Worm (Caenorhabditis elegans) whole organism, L4 larva: ENCODE measurements around the gene cyp-37B1.

Experiments
- F49E8.2 ChIP-seq: sonication (generic microtip); optimal IDR thresholded peaks from 2 replicates; lab custom pipeline; 2016; ENCODE audit warnings: missing compliant biosample characterization, mild to moderate bottlenecking, missing genetic modification characterization, borderline replicate concordance
- R02D3.7 ChIP-seq: fragments of 150-350 bp; sonication (generic microtip); optimal IDR thresholded peaks from 3 replicates; lab custom pipeline; 2014; ENCODE audit warnings: missing biosample characterization, missing genetic modification characterization
- Y48G9A.11 ChIP-seq: fragments of 200-800 bp; sonication (Bioruptor generic); IDR thresholded peaks from 2 replicates; pipeline ENCODE4 v1.3.6; 2022; ENCODE audit warnings: missing genetic modification reagents, missing genetic modification characterization, missing compliant biosample characterization
- Y75B8A.6 ChIP-seq: fragments of 200-800 bp; sonication (Bioruptor generic); IDR thresholded peaks from 2 replicates; pipeline ENCODE4 v1.3.6; 2022; ENCODE audit warnings: missing genetic modification reagents, missing genetic modification characterization, missing compliant biosample characterization
- ZK546.5 ChIP-seq, 2 experiments: sonication (generic microtip); optimal IDR thresholded peaks; 2 replicates each; lab custom pipeline; 2017; ENCODE audit warnings: missing biosample characterization in 2 of 2, missing genetic modification characterization in 2 of 2
- ceh-20 ChIP-seq: fragments of 200-800 bp; sonication (Bioruptor generic); IDR thresholded peaks from 2 replicates; pipeline ENCODE4 v1.3.6; 2022; ENCODE audit warnings: missing genetic modification reagents, missing genetic modification characterization, missing compliant biosample characterization
- ceh-32 ChIP-seq: sonication (generic microtip); optimal IDR thresholded peaks from 2 replicates; lab custom pipeline; 2016; ENCODE audit warnings: mild to moderate bottlenecking, missing genetic modification characterization, missing compliant biosample characterization; ENCODE audit not compliant: poor library complexity
- ces-1 ChIP-seq: fragments of 150-350 bp; sonication (generic microtip); optimal IDR thresholded peaks from 4 replicates; lab custom pipeline; 2014; ENCODE audit warnings: missing biosample characterization, missing genetic modification reagents, missing genetic modification characterization
- cey-2 ChIP-seq: sonication (generic microtip); optimal IDR thresholded peaks from 3 replicates; lab custom pipeline; 2017; ENCODE audit warnings: missing genetic modification characterization, mild to moderate bottlenecking, missing compliant biosample characterization, antibody characterized with exemption, borderline replicate concordance; ENCODE audit not compliant: insufficient read depth
- daf-12 ChIP-seq: fragments of 150-350 bp; optimal IDR thresholded peaks from 2 replicates; lab custom pipeline; 2014; ENCODE audit warnings: missing biosample characterization, missing genetic modification reagents, missing genetic modification characterization
- daf-16 ChIP-seq, 3 experiments: sonication (generic microtip); optimal IDR thresholded peaks; 2 replicates each; lab custom pipeline; 2016 to 2017; ENCODE audit warnings: missing genetic modification characterization in 3 of 3, missing genetic modification reagents in 3 of 3, mild to moderate bottlenecking in 2 of 3, missing compliant biosample characterization in 2 of 3, missing biosample characterization in 1 of 3, moderate library complexity in 1 of 3
- daf-19 ChIP-seq: fragments of 200-800 bp; sonication (Bioruptor generic); conservative IDR thresholded peaks from 2 replicates; pipeline ENCODE4 v1.3.6; 2022; ENCODE audit warnings: missing genetic modification characterization, missing compliant biosample characterization
- daf-8 ChIP-seq: fragments of 200-800 bp; sonication (Bioruptor generic); IDR thresholded peaks from 2 replicates; pipeline ENCODE4 v1.3.6; 2022; ENCODE audit warnings: missing genetic modification characterization, missing compliant biosample characterization
- dmd-8 ChIP-seq: fragments of 200-800 bp; sonication (Bioruptor generic); IDR thresholded peaks from 2 replicates; pipeline ENCODE4 v1.3.6; 2022; ENCODE audit warnings: missing genetic modification characterization, missing compliant biosample characterization
- dmd-9 ChIP-seq: fragments of 200-800 bp; sonication (Bioruptor generic); IDR thresholded peaks from 2 replicates; pipeline ENCODE4 v1.3.6; 2022; ENCODE audit warnings: missing genetic modification reagents, missing genetic modification characterization, missing compliant biosample characterization
- fos-1 ChIP-seq: fragments of 150-350 bp; optimal IDR thresholded peaks from 2 replicates; lab custom pipeline; 2014; ENCODE audit warnings: missing biosample characterization, missing genetic modification characterization
- hif-1 ChIP-seq, 2 experiments: sonication (generic microtip); optimal IDR thresholded peaks; 2 replicates each; lab custom pipeline; 2016 to 2017; ENCODE audit warnings: missing compliant biosample characterization in 2 of 2, missing genetic modification characterization in 2 of 2, missing genetic modification reagents in 2 of 2, missing genotype in 2 of 2, mild to moderate bottlenecking in 1 of 2
- hlh-30 ChIP-seq: sonication (generic microtip); optimal IDR thresholded peaks from 2 replicates; lab custom pipeline; 2017; ENCODE audit warnings: antibody characterized with exemption, mild to moderate bottlenecking, missing genetic modification characterization, missing compliant biosample characterization; ENCODE audit not compliant: insufficient read depth
- lim-7 ChIP-seq: fragments of 200-800 bp; sonication (Bioruptor generic); IDR thresholded peaks from 2 replicates; pipeline ENCODE4 v1.3.6; 2022; ENCODE audit warnings: missing genetic modification characterization, missing compliant biosample characterization
- lin-29 ChIP-seq: fragments of 200-800 bp; sonication (Bioruptor generic); IDR thresholded peaks from 2 replicates; pipeline ENCODE4 v1.3.6; 2022; ENCODE audit warnings: missing genetic modification reagents, missing genetic modification characterization, missing compliant biosample characterization
- madf-9 ChIP-seq: fragments of 200-800 bp; sonication (Bioruptor generic); conservative IDR thresholded peaks from 2 replicates; pipeline ENCODE4 v1.3.6; 2022; ENCODE audit warnings: missing genetic modification reagents, missing genetic modification characterization, missing compliant biosample characterization
- mdt-29 ChIP-seq: fragments of 200-800 bp; sonication (Bioruptor generic); IDR thresholded peaks from 2 replicates; pipeline ENCODE4 v1.3.6; 2022; ENCODE audit warnings: missing genetic modification reagents, missing genetic modification characterization, missing compliant biosample characterization
- nhr-102 ChIP-seq: sonication (generic microtip); optimal IDR thresholded peaks from 2 replicates; lab custom pipeline; 2016; ENCODE audit warnings: mild to moderate bottlenecking, missing genetic modification characterization, moderate library complexity, missing compliant biosample characterization
- nhr-41 ChIP-seq: fragments of 200-800 bp; sonication (Bioruptor generic); IDR thresholded peaks from 2 replicates; pipeline ENCODE4 v1.3.6; 2022; ENCODE audit warnings: missing genetic modification reagents, missing genetic modification characterization, missing compliant biosample characterization
- nhr-48 ChIP-seq: sonication (generic microtip); optimal IDR thresholded peaks from 2 replicates; lab custom pipeline; 2016; ENCODE audit warnings: mild to moderate bottlenecking, missing genetic modification characterization, missing compliant biosample characterization
- pqm-1 ChIP-seq: sonication (generic microtip); optimal IDR thresholded peaks from 2 replicates; lab custom pipeline; 2017; ENCODE audit warnings: missing biosample characterization, missing genetic modification characterization
- saeg-2 ChIP-seq: fragments of 200-800 bp; sonication (Bioruptor generic); IDR thresholded peaks from 2 replicates; pipeline ENCODE4 v1.3.6; 2022; ENCODE audit warnings: missing genetic modification reagents, missing genetic modification characterization, missing compliant biosample characterization
- skn-1 ChIP-seq: fragments of 150-350 bp; optimal IDR thresholded peaks from 2 replicates; lab custom pipeline; 2014; ENCODE audit warnings: missing biosample characterization, missing genetic modification characterization
- unc-62 ChIP-seq, 3 experiments: fragments of 150-350 bp in 1 of 3; sonication (generic microtip); optimal IDR thresholded peaks in 2 of 3; peaks in 1 of 3; 1 replicate in 1 of 3; 2 replicates in 2 of 3; lab custom pipeline; 2014 to 2017; ENCODE audit warnings: missing biosample characterization in 3 of 3, missing genetic modification characterization in 3 of 3, missing genetic modification reagents in 3 of 3, missing genotype in 1 of 3
- vab-7 ChIP-seq: fragments of 200-800 bp; sonication (Bioruptor generic); IDR thresholded peaks from 2 replicates; pipeline ENCODE4 v1.3.6; 2022; ENCODE audit warnings: missing genetic modification reagents, missing genetic modification characterization, missing compliant biosample characterization
- zag-1 ChIP-seq: fragments of 150-350 bp; optimal IDR thresholded peaks from 2 replicates; lab custom pipeline; 2014; ENCODE audit warnings: missing biosample characterization, missing genetic modification characterization
- zip-2 ChIP-seq: fragments of 150-350 bp; optimal IDR thresholded peaks from 2 replicates; lab custom pipeline; 2014; ENCODE audit warnings: missing biosample characterization, missing genetic modification characterization
- ztf-7 ChIP-seq: fragments of 150-350 bp; optimal IDR thresholded peaks from 2 replicates; lab custom pipeline; 2014; ENCODE audit warnings: missing biosample characterization, missing genetic modification characterization

Gene cyp-37B1

DNA sequence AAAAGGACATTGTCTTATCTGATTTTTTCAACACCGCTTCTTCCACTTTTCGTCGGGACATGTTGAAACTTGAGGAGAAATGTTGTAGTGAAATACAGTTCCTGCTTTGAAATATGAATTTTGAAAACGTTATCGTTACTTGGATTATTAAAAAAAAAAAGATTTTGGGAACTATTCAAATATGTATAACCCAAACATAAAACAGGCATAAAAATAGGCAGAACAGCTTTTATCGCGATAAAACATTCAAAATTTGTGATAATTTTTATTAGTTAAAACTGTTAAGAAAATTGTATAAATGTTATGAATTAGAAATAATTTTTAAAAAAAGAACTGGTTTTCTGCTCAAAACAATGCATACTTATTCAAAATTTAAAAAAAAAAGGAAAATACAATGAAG lies 21.5 kb upstream of the cyp-37B1 start, which contains the start of gene bgnt-1.3:
bgnt-1.3 (minus strand) TSS at position 101 of the 400 bp plus-strand sequence.
- TF ChIP-seq dmd-9 (GFP tag; lab: Robert Waterston, UW), result no peak
- no peak for TF ChIP-seq pqm-1 (tag; lab: Kevin White, UChicago)
- no peak for TF ChIP-seq zip-2 (tag; lab: Kevin White, UChicago)
- TF ChIP-seq ztf-7 (tag; lab: Kevin White, UChicago), result no peak
- no peak for TF ChIP-seq Y48G9A.11 (GFP tag; lab: Robert Waterston, UW)
- TF ChIP-seq ces-1 (GFP tag; lab: Kevin White, UChicago), result no peak
- TF ChIP-seq nhr-102 (tag; lab: Kevin White, UChicago), result no peak
- no peak for TF ChIP-seq ceh-32 (tag; lab: Kevin White, UChicago)
- no peak for TF ChIP-seq Y75B8A.6 (GFP tag; lab: Robert Waterston, UW)
- TF ChIP-seq ceh-20, result no peak
- TF ChIP-seq F49E8.2, result no peak
- no peak for TF ChIP-seq daf-16 (GFP tag; optimal IDR thresholded peaks at IDR 0.05; lab: Kevin White, UChicago)
- TF ChIP-seq daf-16 (tag; optimal IDR thresholded peaks at IDR 0.05; lab: Kevin White, UChicago), result no peak
- no peak for TF ChIP-seq vab-7 (GFP tag; lab: Robert Waterston, UW)
- no peak for TF ChIP-seq madf-9
- TF ChIP-seq nhr-41 (GFP tag; lab: Robert Waterston, UW), result no peak
- TF ChIP-seq mdt-29 (GFP tag; lab: Robert Waterston, UW), result no peak

- TF ChIP-seq dmd-8 (GFP tag; lab: Robert Waterston, UW) (no peak), unc-62 (GFP tag; optimal IDR thresholded peaks at IDR 0.05 in 1 of 2; lab: Kevin White, UChicago) (peak in 1 of 2 experiments; percentile 33), unc-62 (tag; optimal IDR thresholded peaks at IDR 0.05; lab: Kevin White, UChicago) (no peak)
- TF ChIP-seq, all 104 proteins: peak for 1
Measured at ce11 chrV:16258142-16258541, 19.8 kb upstream of the cyp-37B1 start, which contains the start of gene nhr-218. TSS of gene nhr-218 (plus strand) at chrV:16258442.

- TF ChIP-seq nhr-48 (no peak), dmd-9 (GFP tag; lab: Robert Waterston, UW) (no peak), unc-62 (GFP tag; optimal IDR thresholded peaks at IDR 0.05 in 1 of 2; lab: Kevin White, UChicago) (no peak), unc-62 (tag; optimal IDR thresholded peaks at IDR 0.05; lab: Kevin White, UChicago) (no peak), daf-12 (tag; lab: Kevin White, UChicago) (no peak), skn-1 (no peak), hlh-30 (tag; lab: Kevin White, UChicago) (no peak), cey-2 (tag; lab: Kevin White, UChicago) (no peak), R02D3.7 (tag; lab: Kevin White, UChicago) (no peak), lin-29 (GFP tag; lab: Robert Waterston, UW) (no peak), ZK546.5 (tag; optimal IDR thresholded peaks at IDR 0.05; lab: Kevin White, UChicago) (no peak), daf-16 (GFP tag; optimal IDR thresholded peaks at IDR 0.05; lab: Kevin White, UChicago) (no peak), daf-16 (tag; optimal IDR thresholded peaks at IDR 0.05; lab: Kevin White, UChicago) (no peak), ces-1 (GFP tag; lab: Kevin White, UChicago) (no peak), saeg-2 (GFP tag; lab: Robert Waterston, UW) (no peak), fos-1 (tag; lab: Kevin White, UChicago) (no peak), lim-7 (GFP tag; lab: Robert Waterston, UW) (no peak)
Measured at ce11 chrV:16259684-16260083, 18.2 kb upstream of the cyp-37B1 start, which contains the start of gene nhr-127. TSS of gene nhr-127 (plus strand) at chrV:16259984.

DNA sequence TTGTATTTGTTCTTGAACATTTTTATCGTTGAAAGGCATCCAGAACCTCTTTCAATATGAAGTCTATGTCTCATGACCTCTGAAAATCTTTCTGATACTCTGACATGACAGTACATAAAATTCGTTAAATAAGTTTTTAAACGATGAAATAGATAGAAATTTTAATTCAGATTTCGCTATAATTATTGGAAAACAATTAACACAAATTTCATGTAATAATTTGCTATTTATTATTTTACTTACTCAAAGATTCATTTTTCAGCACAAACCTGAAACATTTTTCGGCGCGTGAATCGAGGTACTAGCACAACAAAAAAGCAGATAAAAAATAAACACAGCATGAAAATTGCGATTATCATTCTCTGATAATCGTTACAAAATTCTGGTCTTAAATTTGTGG lies 11.4 kb upstream of the cyp-37B1 start, which contains the start of gene T13F3.4:
T13F3.4 (minus strand) TSS at position 101 of the 400 bp plus-strand sequence.
- TF ChIP-seq daf-19 (GFP tag; lab: Robert Waterston, UW) (no peak), lin-29 (GFP tag; lab: Robert Waterston, UW) (no peak), ces-1 (GFP tag; lab: Kevin White, UChicago) (no peak), zag-1 (tag; lab: Kevin White, UChicago) (no peak), vab-7 (GFP tag; lab: Robert Waterston, UW) (no peak), hif-1 (tag; optimal IDR thresholded peaks at IDR 0.05; lab: Kevin White, UChicago) (no peak), nhr-48 (no peak), daf-8 (no peak), pqm-1 (tag; lab: Kevin White, UChicago) (no peak)
- TF ChIP-seq, all 104 proteins: peak for 0
